Worm (Caenorhabditis elegans) whole organism, midembryonic: ENCODE results near the gene gsnl-1.

ENCODE experiments used
- cog-1 ChIP-seq: sonication (generic microtip); optimal IDR thresholded peaks from 2 replicates; lab custom pipeline; 2016; ENCODE audit warnings: missing genetic modification characterization, missing compliant biosample characterization
- klf-2 ChIP-seq: fragments of 200-800 bp; sonication (Bioruptor generic); conservative IDR thresholded peaks from 2 replicates; pipeline ENCODE4 v1.3.6; 2022; ENCODE audit warnings: missing genetic modification reagents, missing genetic modification characterization, missing compliant biosample characterization
- med-1 ChIP-seq: sonication (generic microtip); optimal IDR thresholded peaks from 2 replicates; lab custom pipeline; 2017; ENCODE audit warnings: missing genetic modification characterization, mild to moderate bottlenecking, missing compliant biosample characterization, antibody characterized with exemption, missing genetic modification reagents; ENCODE audit not compliant: insufficient read depth

- TF ChIP-seq med-1 (no peak), klf-2 (no peak), cog-1 (tag; lab: Kevin White, UChicago) (no peak)
Observed at ce11 chrV:9524099-9524498, 27.3 kb downstream of the gsnl-1 start, which contains the start of gene C50F4.9.
